Fruit fly (Drosophila melanogaster) whole organism, prepupa: Measurements from ENCODE around the gene nkd.

Experiments used
- Blimp-1 ChIP-seq: fragments of 200-800 bp; sonication (Bioruptor generic); optimal IDR thresholded peaks from 3 replicates; lab custom pipeline; 2017; ENCODE audit warnings: missing biosample characterization, missing genetic modification characterization, mild to moderate bottlenecking, moderate library complexity, missing genetic modification reagents
- CG10631 ChIP-seq: fragments of 200-800 bp; sonication (Bioruptor generic); optimal IDR thresholded peaks from 2 replicates; lab custom pipeline; 2016; ENCODE audit warnings: missing biosample characterization, missing genetic modification characterization
- CG10669 ChIP-seq: fragments of 200-800 bp; sonication (Bioruptor generic); optimal IDR thresholded peaks from 3 replicates; lab custom pipeline; 2018; ENCODE audit warnings: missing biosample characterization, mild to moderate bottlenecking, missing genetic modification characterization, moderate library complexity
- CG11294 ChIP-seq: fragments of 200-800 bp; sonication (Bioruptor generic); IDR thresholded peaks from 2 replicates; pipeline ENCODE4 v1.3.6; 2022; ENCODE audit warnings: missing biosample characterization, missing genetic modification characterization
- CG11762 ChIP-seq: fragments of 200-800 bp; sonication (Bioruptor generic); optimal IDR thresholded peaks from 3 replicates; lab custom pipeline; 2016; ENCODE audit warnings: missing biosample characterization, missing genetic modification characterization; ENCODE audit not compliant: insufficient read depth
- CG11902 ChIP-seq: fragments of 200-800 bp; sonication (Bioruptor generic); optimal IDR thresholded peaks from 3 replicates; lab custom pipeline; 2016; ENCODE audit warnings: missing biosample characterization, missing genetic modification characterization
- CG15336 ChIP-seq: fragments of 200-800 bp; sonication (Bioruptor generic); IDR thresholded peaks from 2 replicates; pipeline ENCODE4 v1.3.6; 2022; ENCODE audit warnings: missing biosample characterization, missing genetic modification characterization
- CG16779 ChIP-seq: fragments of 200-800 bp; sonication (Bioruptor generic); optimal IDR thresholded peaks from 3 replicates; lab custom pipeline; 2017; ENCODE audit warnings: missing biosample characterization, mild to moderate bottlenecking, missing genetic modification characterization
- CG31627 ChIP-seq: fragments of 200-800 bp; sonication (Bioruptor generic); optimal IDR thresholded peaks from 3 replicates; lab custom pipeline; 2016; ENCODE audit warnings: missing biosample characterization, missing genetic modification characterization
- CG32006 ChIP-seq: fragments of 200-800 bp; sonication (Bioruptor generic); optimal IDR thresholded peaks from 3 replicates; lab custom pipeline; 2017; ENCODE audit warnings: missing biosample characterization, mild to moderate bottlenecking, missing genetic modification characterization
- CG3919 ChIP-seq: fragments of 200-800 bp; sonication (Bioruptor generic); optimal IDR thresholded peaks from 3 replicates; lab custom pipeline; 2016; ENCODE audit warnings: missing biosample characterization, missing genetic modification characterization
- CG4318 ChIP-seq: fragments of 200-800 bp; sonication (Bioruptor generic); optimal IDR thresholded peaks from 3 replicates; lab custom pipeline; 2017; ENCODE audit warnings: missing biosample characterization, mild to moderate bottlenecking, missing genetic modification characterization
- CG6163 ChIP-seq: fragments of 200-800 bp; sonication (Bioruptor generic); IDR thresholded peaks from 3 replicates; pipeline ENCODE4 v1.3.6; 2022; ENCODE audit warnings: missing biosample characterization, missing genetic modification characterization
- CG6792 ChIP-seq: fragments of 200-800 bp; sonication (Bioruptor generic); optimal IDR thresholded peaks from 3 replicates; lab custom pipeline; 2016; ENCODE audit warnings: missing biosample characterization, missing genetic modification characterization
- CG6808 ChIP-seq: fragments of 200-800 bp; sonication (Bioruptor generic); optimal IDR thresholded peaks from 3 replicates; lab custom pipeline; 2017; ENCODE audit warnings: missing biosample characterization, missing genetic modification characterization, mild to moderate bottlenecking, moderate library complexity, missing genetic modification reagents
- CG6854 ChIP-seq: fragments of 200-800 bp; sonication (Bioruptor generic); optimal IDR thresholded peaks from 2 replicates; lab custom pipeline; 2017; ENCODE audit warnings: missing biosample characterization, mild to moderate bottlenecking, missing genetic modification characterization
- CG7368 ChIP-seq: fragments of 200-800 bp; sonication (Bioruptor generic); optimal IDR thresholded peaks from 3 replicates; lab custom pipeline; 2016; ENCODE audit warnings: missing biosample characterization, missing genetic modification characterization
- CG8119 ChIP-seq: fragments of 200-800 bp; sonication (Bioruptor generic); IDR thresholded peaks from 3 replicates; pipeline ENCODE4 v1.3.6; 2022; ENCODE audit warnings: missing biosample characterization, missing genetic modification characterization
- CG8319 ChIP-seq: fragments of 200-800 bp; sonication (Bioruptor generic); optimal IDR thresholded peaks from 3 replicates; lab custom pipeline; 2016; ENCODE audit warnings: missing biosample characterization, missing genetic modification characterization
- CG8632 ChIP-seq: fragments of 200-800 bp; sonication (Bioruptor generic); optimal IDR thresholded peaks from 3 replicates; lab custom pipeline; 2016; ENCODE audit warnings: missing biosample characterization, missing genetic modification characterization
- CG9139 ChIP-seq: fragments of 200-800 bp; sonication (Bioruptor generic); optimal IDR thresholded peaks from 3 replicates; lab custom pipeline; 2017; ENCODE audit warnings: missing biosample characterization, mild to moderate bottlenecking, missing genetic modification characterization
- Eip75B ChIP-seq: fragments of 200-800 bp; sonication (Bioruptor generic); optimal IDR thresholded peaks from 3 replicates; lab custom pipeline; 2016; ENCODE audit warnings: missing biosample characterization, missing genetic modification characterization
- Eip78C ChIP-seq: fragments of 200-800 bp; sonication (Bioruptor generic); peaks from one replicate; lab custom pipeline; 2016; ENCODE audit warnings: missing biosample characterization, missing genetic modification characterization
- Eip93F ChIP-seq: fragments of 200-800 bp; sonication (Bioruptor generic); optimal IDR thresholded peaks from 2 replicates; lab custom pipeline; 2016; ENCODE audit warnings: missing biosample characterization, mild to moderate bottlenecking, missing genetic modification characterization
- Ets21C ChIP-seq: fragments of 200-800 bp; sonication (Bioruptor generic); optimal IDR thresholded peaks from 3 replicates; lab custom pipeline; 2016; ENCODE audit warnings: missing biosample characterization, missing genetic modification characterization
- Ets96B ChIP-seq: fragments of 200-800 bp; optimal IDR thresholded peaks from 2 replicates; lab custom pipeline; 2019; ENCODE audit warnings: missing biosample characterization, mild to moderate bottlenecking, missing genetic modification characterization, moderate library complexity
- Gug ChIP-seq: fragments of 200-800 bp; sonication (Bioruptor generic); IDR thresholded peaks from 2 replicates; pipeline ENCODE4 v1.3.6; 2022; ENCODE audit warnings: missing biosample characterization, missing genetic modification characterization
- Hr38 ChIP-seq: sonication (Bioruptor generic); optimal IDR thresholded peaks from 2 replicates; lab custom pipeline; 2016; ENCODE audit warnings: missing biosample characterization, missing genetic modification characterization
- Hr39 ChIP-seq: fragments of 200-800 bp; sonication (Bioruptor generic); optimal IDR thresholded peaks from 2 replicates; lab custom pipeline; 2016; ENCODE audit warnings: missing biosample characterization, missing genetic modification characterization
- Hr4 ChIP-seq: fragments of 200-800 bp; sonication (Bioruptor generic); optimal IDR thresholded peaks from 3 replicates; lab custom pipeline; 2016; ENCODE audit warnings: missing biosample characterization, missing genetic modification characterization
- Lpt ChIP-seq: fragments of 200-800 bp; sonication (Bioruptor generic); optimal IDR thresholded peaks from 3 replicates; lab custom pipeline; 2016; ENCODE audit warnings: missing biosample characterization, missing genetic modification characterization
- Met ChIP-seq: fragments of 200-800 bp; sonication (Bioruptor generic); optimal IDR thresholded peaks from 3 replicates; lab custom pipeline; 2016; ENCODE audit warnings: missing biosample characterization, missing genetic modification characterization
- OdsH ChIP-seq: fragments of 200-800 bp; sonication (Bioruptor generic); optimal IDR thresholded peaks from 3 replicates; lab custom pipeline; 2016; ENCODE audit warnings: missing biosample characterization, missing genetic modification characterization
- Sox15 ChIP-seq: fragments of 200-800 bp; sonication (Bioruptor generic); optimal IDR thresholded peaks from 3 replicates; lab custom pipeline; 2016; ENCODE audit warnings: missing biosample characterization, missing genetic modification characterization
- achi ChIP-seq: fragments of 200-800 bp; sonication (Bioruptor generic); optimal IDR thresholded peaks from 3 replicates; lab custom pipeline; 2016; ENCODE audit warnings: missing biosample characterization, missing genetic modification characterization
- acj6 ChIP-seq: fragments of 200-800 bp; sonication (Bioruptor generic); optimal IDR thresholded peaks from 3 replicates; lab custom pipeline; 2016; ENCODE audit warnings: missing biosample characterization, missing genetic modification characterization
- dsx ChIP-seq: fragments of 200-800 bp; optimal IDR thresholded peaks from 3 replicates; lab custom pipeline; 2019; ENCODE audit warnings: missing biosample characterization, mild to moderate bottlenecking, missing genetic modification characterization, moderate library complexity; ENCODE audit not compliant: poor library complexity, severe bottlenecking
- eg ChIP-seq: fragments of 200-800 bp; sonication (Bioruptor generic); IDR thresholded peaks from 3 replicates; pipeline ENCODE4 v1.3.6; 2022; ENCODE audit warnings: missing biosample characterization, missing genetic modification characterization
- fd59A ChIP-seq: fragments of 200-800 bp; sonication (Bioruptor generic); optimal IDR thresholded peaks from 2 replicates; lab custom pipeline; 2017; ENCODE audit warnings: missing biosample characterization, mild to moderate bottlenecking, missing genetic modification characterization, missing genetic modification reagents
- lz ChIP-seq: fragments of 200-800 bp; sonication (Bioruptor generic); optimal IDR thresholded peaks from 3 replicates; lab custom pipeline; 2016; ENCODE audit warnings: missing biosample characterization, missing genetic modification characterization
- net ChIP-seq: fragments of 200-800 bp; sonication (Bioruptor generic); optimal IDR thresholded peaks from 3 replicates; lab custom pipeline; 2016; ENCODE audit warnings: missing biosample characterization, missing genetic modification characterization
- pdm3 ChIP-seq: fragments of 200-800 bp; sonication (Bioruptor generic); optimal IDR thresholded peaks from 3 replicates; lab custom pipeline; 2016; ENCODE audit warnings: missing biosample characterization, missing genetic modification characterization
- spab ChIP-seq: fragments of 200-800 bp; sonication (Bioruptor generic); optimal IDR thresholded peaks from 2 replicates; lab custom pipeline; 2017; ENCODE audit warnings: missing biosample characterization, mild to moderate bottlenecking, missing genetic modification characterization, missing genetic modification reagents
- ss ChIP-seq, 2 experiments: fragments of 200-800 bp; sonication (Bioruptor generic); optimal IDR thresholded peaks; 2 replicates in 1 of 2; 3 replicates in 1 of 2; lab custom pipeline; 2017 to 2018; ENCODE audit warnings: mild to moderate bottlenecking in 2 of 2, missing biosample characterization in 2 of 2, missing genetic modification characterization in 2 of 2, moderate library complexity in 1 of 2
- vri ChIP-seq: fragments of 200-800 bp; sonication (Bioruptor generic); optimal IDR thresholded peaks from 3 replicates; lab custom pipeline; 2016; ENCODE audit warnings: missing biosample characterization, mild to moderate bottlenecking, missing genetic modification characterization

Gene nkd

DNA sequence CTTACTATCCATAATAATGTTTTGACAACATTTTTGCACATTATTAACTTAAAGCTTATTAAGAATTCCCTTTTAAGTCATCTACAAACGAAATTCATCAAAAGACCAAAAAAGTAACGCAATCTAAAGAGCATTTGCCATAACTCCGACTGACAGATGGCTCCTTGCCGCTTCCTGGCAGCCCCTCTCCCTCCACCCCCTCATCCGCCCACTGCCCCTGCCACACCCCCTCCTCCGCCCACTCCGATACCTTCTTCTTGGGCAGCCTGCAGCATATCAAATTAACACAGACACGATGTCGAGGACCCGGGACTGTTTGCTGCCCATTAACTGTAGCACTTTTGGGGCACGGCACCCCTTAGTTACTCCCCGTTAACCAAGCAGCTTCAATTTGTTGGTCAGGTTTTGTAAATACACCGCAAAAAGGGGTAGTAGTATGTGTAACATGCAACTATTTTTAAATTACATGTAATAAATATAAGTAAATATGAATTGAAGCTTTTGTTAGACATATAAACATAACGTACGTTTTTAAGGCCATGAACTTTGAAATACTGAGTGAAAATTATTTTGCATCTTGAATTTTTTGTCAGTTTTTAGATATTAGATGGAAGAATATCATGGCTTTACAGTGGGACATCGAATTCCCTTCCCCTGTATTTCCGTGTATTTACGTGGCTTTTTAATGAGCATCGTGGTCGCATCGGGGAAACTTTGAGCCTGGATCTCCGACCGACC is 9.9 kb downstream of the nkd start (continued):
- TF ChIP-seq ss (GFP tag; optimal IDR thresholded peaks at IDR 0.05; lab: Kevin White, UChicago): peak in 1 of 2 experiments; percentile 35
- peak; percentile 43 for TF ChIP-seq Eip75B (GFP tag; lab: Kevin White, UChicago)
- TF ChIP-seq CG6163: no peak
- TF ChIP-seq CG4318 (GFP tag; lab: Kevin White, UChicago): no peak
- peak; percentile 49 for TF ChIP-seq achi
- TF ChIP-seq CG7368 (GFP tag; lab: Kevin White, UChicago): no peak
- TF ChIP-seq dsx (GFP tag; lab: Kevin White, UChicago): peak; percentile 45
- TF ChIP-seq CG10631 (GFP tag; lab: Kevin White, UChicago): peak; percentile 41
- TF ChIP-seq Eip93F: no peak
- peak; percentile 6 for TF ChIP-seq OdsH (GFP tag; lab: Kevin White, UChicago)
- peak; percentile 27 for TF ChIP-seq fd59A (GFP tag; lab: Kevin White, UChicago)
- TF ChIP-seq CG11902 (GFP tag; lab: Kevin White, UChicago): peak; percentile 21
- TF ChIP-seq CG16779 (tag; lab: Kevin White, UChicago): no peak
- no peak for TF ChIP-seq CG11762
- no peak for TF ChIP-seq Sox15
- TF ChIP-seq CG10669 (GFP tag; lab: Kevin White, UChicago): peak; percentile 49
- TF ChIP-seq CG9139 (GFP tag; lab: Kevin White, UChicago): no peak
- peak; percentile 9 for TF ChIP-seq CG8319 (GFP tag; lab: Kevin White, UChicago)

DNA sequence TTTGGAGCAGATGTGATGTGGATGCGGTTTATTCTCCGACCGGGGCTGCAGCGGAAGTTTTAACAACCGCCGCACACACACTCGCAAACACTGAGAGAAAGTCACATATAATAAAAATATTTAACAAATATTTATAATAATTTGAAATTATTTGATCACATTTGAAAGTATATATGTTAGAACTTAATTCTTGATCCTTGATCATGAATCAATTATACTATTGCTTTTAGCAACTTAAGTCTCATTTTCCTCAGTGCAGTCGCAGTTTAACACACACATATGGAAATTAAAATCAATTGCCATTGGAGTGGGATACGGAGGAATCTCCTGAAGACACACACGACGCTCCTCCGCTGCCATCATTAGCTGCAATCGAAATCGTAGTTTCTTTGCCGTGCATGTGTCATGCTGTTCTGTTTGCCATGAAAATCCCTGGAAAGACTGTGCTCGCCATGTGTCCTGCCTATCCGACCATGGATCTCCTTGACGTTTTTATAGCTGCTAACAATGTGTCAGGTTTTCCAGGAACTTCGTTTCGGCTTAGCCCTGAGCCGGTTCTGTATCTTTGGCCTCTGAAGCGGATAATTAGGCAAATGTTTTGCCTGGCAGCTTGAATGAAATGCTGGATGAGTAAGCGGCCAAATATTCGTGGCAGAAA is 12.0 kb downstream of the nkd start:
- peak; percentile 89 for TF ChIP-seq Eip78C
- peak; percentile 70 for TF ChIP-seq CG6792
- TF ChIP-seq Lpt (GFP tag; lab: Kevin White, UChicago): peak; percentile 55
- TF ChIP-seq CG15336 (GFP tag; lab: Robert Waterston, UW): peak; percentile 69
- TF ChIP-seq CG8632 (GFP tag; lab: Kevin White, UChicago): peak; percentile 70
- TF ChIP-seq Hr4 (GFP tag; lab: Kevin White, UChicago): peak; percentile 33
- TF ChIP-seq Hr38 (GFP tag; lab: Kevin White, UChicago): no peak
- TF ChIP-seq CG4318 (GFP tag; lab: Kevin White, UChicago): peak; percentile 26
- peak; percentile 64 for TF ChIP-seq eg
- peak; percentile 42 for TF ChIP-seq vri
- peak; percentile 32 for TF ChIP-seq CG16779 (tag; lab: Kevin White, UChicago)
- peak; percentile 71 for TF ChIP-seq spab (GFP tag; lab: Kevin White, UChicago)
- peak; percentile 80 for TF ChIP-seq acj6
- no peak for TF ChIP-seq CG11294 (GFP tag; lab: Robert Waterston, UW)
- TF ChIP-seq CG6808: peak; percentile 75
- TF ChIP-seq lz (GFP tag; lab: Kevin White, UChicago): peak; percentile 36
- peak; percentile 49 for TF ChIP-seq CG31627 (GFP tag; lab: Kevin White, UChicago)
- TF ChIP-seq CG10631 (GFP tag; lab: Kevin White, UChicago): peak; percentile 74
- TF ChIP-seq CG9139 (GFP tag; lab: Kevin White, UChicago): peak; percentile 53
- peak; percentile 63 for TF ChIP-seq CG7368 (GFP tag; lab: Kevin White, UChicago)
- peak; percentile 72 to 80 for TF ChIP-seq ss (GFP tag; optimal IDR thresholded peaks at IDR 0.05; lab: Kevin White, UChicago)
- TF ChIP-seq CG32006 (GFP tag; lab: Kevin White, UChicago): peak; percentile 65
- peak; percentile 79 for TF ChIP-seq Ets96B
- TF ChIP-seq Blimp-1 (GFP tag; lab: Kevin White, UChicago): peak; percentile 52
- peak; percentile 65; the same call in 2 of the 3 replicates for TF ChIP-seq CG8119 (GFP tag; lab: Robert Waterston, UW)
- peak; percentile 47 for TF ChIP-seq CG8319 (GFP tag; lab: Kevin White, UChicago)
- TF ChIP-seq Hr39: peak; percentile 45
- peak; percentile 78 for TF ChIP-seq CG3919 (GFP tag; lab: Kevin White, UChicago)
- peak; percentile 69 for TF ChIP-seq CG6854 (GFP tag; lab: Kevin White, UChicago)
- TF ChIP-seq fd59A (GFP tag; lab: Kevin White, UChicago): peak; percentile 67
- 0 out of 2 replicates have a peak, but pooled peaks have one; percentile 35 for TF ChIP-seq Gug (GFP tag; lab: Robert Waterston, UW)
- no peak for TF ChIP-seq Ets21C (GFP tag; lab: Kevin White, UChicago)
- TF ChIP-seq pdm3 (GFP tag; lab: Kevin White, UChicago): peak; percentile 43
- TF ChIP-seq CG11762: peak; percentile 53
- peak; percentile 66 for TF ChIP-seq Met (GFP tag; lab: Kevin White, UChicago)
- peak; percentile 69 for TF ChIP-seq net (GFP tag; lab: Kevin White, UChicago)
- TF ChIP-seq dsx (GFP tag; lab: Kevin White, UChicago): peak; percentile 78
- TF ChIP-seq CG6163: peak; percentile 73
- peak; percentile 39 for TF ChIP-seq Sox15
